Fruit fly (Drosophila melanogaster) whole organism, pupa: Measurements from ENCODE around the gene Acam.

ENCODE experiments used
- CG15710 ChIP-seq: fragments of 200-800 bp; sonication (Bioruptor generic); optimal IDR thresholded peaks from 2 replicates; lab custom pipeline; 2018; ENCODE audit warnings: missing biosample characterization, mild to moderate bottlenecking, missing genetic modification characterization, moderate library complexity
- CG32121 ChIP-seq: fragments of 200-800 bp; sonication (Bioruptor generic); IDR thresholded peaks from 2 replicates; pipeline ENCODE4 v1.3.6; 2022; ENCODE audit warnings: missing biosample characterization, missing genetic modification characterization
- CG4496 ChIP-seq: fragments of 200-800 bp; sonication (Bioruptor generic); IDR thresholded peaks from 3 replicates; pipeline ENCODE4 v1.3.6; 2022; ENCODE audit warnings: missing biosample characterization, missing genetic modification characterization
- CG9948 ChIP-seq: fragments of 200-800 bp; sonication (Bioruptor generic); optimal IDR thresholded peaks from 2 replicates; lab custom pipeline; 2018; ENCODE audit warnings: missing biosample characterization, mild to moderate bottlenecking, missing genetic modification characterization, moderate library complexity
- gl ChIP-seq: fragments of 200-800 bp; sonication (Bioruptor generic); optimal IDR thresholded peaks from 2 replicates; lab custom pipeline; 2018; ENCODE audit warnings: missing biosample characterization, mild to moderate bottlenecking, missing genetic modification characterization
- rn ChIP-seq: fragments of 200-800 bp; sonication (Bioruptor generic); IDR thresholded peaks from 2 replicates; pipeline ENCODE4 v1.3.6; 2022; ENCODE audit warnings: missing biosample characterization, missing genetic modification characterization

- TF ChIP-seq rn (no peak), CG32121 (GFP tag; lab: Robert Waterston, UW) (no peak), CG15710 (tag; lab: Kevin White, UChicago) (no peak), gl (no peak), CG4496 (GFP tag; lab: Robert Waterston, UW) (no peak), CG9948 (tag; lab: Kevin White, UChicago) (no peak)
These were observed 3.5 kb downstream of the Acam start, which contains the start of gene CG14354 for dm6 chr3R:25815179-25815578.
